Fruit fly (Drosophila melanogaster): ENCODE results near the gene Rad9.

Rad9 gene

dm6 chr3L:18898770-18899278 is 26.5 kb upstream of the Rad9 start, which contains the start of gene RpL26:
RpL26 (plus strand) TSS chr3L:18898875.
- no peak for TF ChIP-seq net (GFP tag; optimal IDR thresholded peaks at IDR 0.05)
- peak; percentile 57 for TF ChIP-seq CG34406 (GFP tag; optimal IDR thresholded peaks at IDR 0.05)
- peak; percentile 63 for TF ChIP-seq cyc (GFP tag; optimal IDR thresholded peaks at IDR 0.05)
- peak; percentile 52 for TF ChIP-seq acj6 (GFP tag; optimal IDR thresholded peaks at IDR 0.05)
- TF ChIP-seq CG9139 (GFP tag; optimal IDR thresholded peaks at IDR 0.05) = no peak
- TF ChIP-seq Hr39 (GFP tag; optimal IDR thresholded peaks at IDR 0.05) = peak; percentile 86
- no peak for TF ChIP-seq Eip93F (GFP tag; optimal IDR thresholded peaks at IDR 0.05)
- peak; percentile 81 for TF ChIP-seq esn (GFP tag; optimal IDR thresholded peaks at IDR 0.05)
- TF ChIP-seq CG8319 (GFP tag; optimal IDR thresholded peaks at IDR 0.05) = peak; percentile 45
- peak; percentile 77 for TF ChIP-seq Ets21C (GFP tag; optimal IDR thresholded peaks at IDR 0.05)
- peak; percentile 68 for TF ChIP-seq CG10631 (GFP tag; optimal IDR thresholded peaks at IDR 0.05)
- TF ChIP-seq Lpt (GFP tag; optimal IDR thresholded peaks at IDR 0.05) = no peak
- TF ChIP-seq CG31627 (GFP tag; optimal IDR thresholded peaks at IDR 0.05) = peak; percentile 86
- peak; percentile 55 for TF ChIP-seq Sox15 (GFP tag; optimal IDR thresholded peaks at IDR 0.05)
- TF ChIP-seq Blimp-1 (GFP tag; optimal IDR thresholded peaks at IDR 0.05) = peak; percentile 27
- no peak for TF ChIP-seq CG6808 (GFP tag; optimal IDR thresholded peaks at IDR 0.05)
- peak; percentile 80 for TF ChIP-seq CG6854 (GFP tag; optimal IDR thresholded peaks at IDR 0.05)
- peak; percentile 50 for TF ChIP-seq CG6792 (GFP tag; optimal IDR thresholded peaks at IDR 0.05)
- peak; percentile 50 for TF ChIP-seq CG11902 (GFP tag; optimal IDR thresholded peaks at IDR 0.05)
- TF ChIP-seq dsx (GFP tag; optimal IDR thresholded peaks at IDR 0.05; ENCODE audit: poor library complexity, severe bottlenecking) = peak; percentile 14
- 0 out of 2 replicates have a peak, but pooled peaks have one; percentile 14 for TF ChIP-seq Gug (GFP tag; IDR thresholded peaks at IDR 0.05)
- no peak for TF ChIP-seq Eip75B (GFP tag; optimal IDR thresholded peaks at IDR 0.05)
- TF ChIP-seq topi (GFP tag; optimal IDR thresholded peaks at IDR 0.05) = peak; percentile 68
- peak; percentile 60; the same call in 1 of the 3 replicates for TF ChIP-seq eg (GFP tag; IDR thresholded peaks at IDR 0.05)
- TF ChIP-seq Eip78C (GFP tag) = peak; percentile 79
- TF ChIP-seq Ets96B (tag; optimal IDR thresholded peaks at IDR 0.05) = peak; percentile 25
- no peak for TF ChIP-seq CG1621 (tag; optimal IDR thresholded peaks at IDR 0.05)
- TF ChIP-seq CG11294 (GFP tag; IDR thresholded peaks at IDR 0.05) = peak; percentile 41; the same call in 1 of the 2 replicates
- TF ChIP-seq Sox14 (GFP tag; optimal IDR thresholded peaks at IDR 0.05) = peak; percentile 70
- peak; percentile 58; the same call in 2 of the 3 replicates for TF ChIP-seq CG6163 (GFP tag; IDR thresholded peaks at IDR 0.05)
- TF ChIP-seq fd59A (GFP tag; optimal IDR thresholded peaks at IDR 0.05) = peak; percentile 45
- TF ChIP-seq lz (GFP tag; optimal IDR thresholded peaks at IDR 0.05) = peak; percentile 83
- peak; percentile 60 for TF ChIP-seq CG3032 (tag; optimal IDR thresholded peaks at IDR 0.05)
- TF ChIP-seq achi (GFP tag; optimal IDR thresholded peaks at IDR 0.05) = peak; percentile 100

- TF ChIP-seq CG6808 (GFP tag; optimal IDR thresholded peaks at IDR 0.05) (no peak), CG34406 (GFP tag; optimal IDR thresholded peaks at IDR 0.05) (no peak), CG8319 (GFP tag; optimal IDR thresholded peaks at IDR 0.05) (no peak), Lpt (GFP tag; optimal IDR thresholded peaks at IDR 0.05) (no peak), net (GFP tag; optimal IDR thresholded peaks at IDR 0.05) (peak; percentile 22), CG8632 (GFP tag; optimal IDR thresholded peaks at IDR 0.05) (no peak), Eip93F (GFP tag; optimal IDR thresholded peaks at IDR 0.05) (no peak), OdsH (GFP tag; optimal IDR thresholded peaks at IDR 0.05) (no peak), CG6163 (GFP tag; IDR thresholded peaks at IDR 0.05) (peak; percentile 57; the same call in 1 of the 3 replicates), Sox102F (GFP tag; optimal IDR thresholded peaks at IDR 0.05) (no peak), dac (GFP tag; optimal IDR thresholded peaks at IDR 0.05) (no peak), Hr38 (GFP tag; optimal IDR thresholded peaks at IDR 0.05) (no peak), Hr39 (GFP tag; optimal IDR thresholded peaks at IDR 0.05) (no peak), CG16779 (tag; optimal IDR thresholded peaks at IDR 0.05) (no peak), CG15336 (GFP tag; IDR thresholded peaks at IDR 0.05) (peak; percentile 49; the same call in 1 of the 2 replicates), Ets96B (tag; optimal IDR thresholded peaks at IDR 0.05) (no peak), vri (GFP tag; optimal IDR thresholded peaks at IDR 0.05) (peak; percentile 73), Blimp-1 (GFP tag; optimal IDR thresholded peaks at IDR 0.05) (no peak), Met (GFP tag; optimal IDR thresholded peaks at IDR 0.05) (no peak), svp (GFP tag) (no peak), esn (GFP tag; optimal IDR thresholded peaks at IDR 0.05) (peak; percentile 26), dsx (GFP tag; optimal IDR thresholded peaks at IDR 0.05; ENCODE audit: poor library complexity, severe bottlenecking) (peak; percentile 25), CG10631 (GFP tag; optimal IDR thresholded peaks at IDR 0.05) (no peak), fd59A (GFP tag; optimal IDR thresholded peaks at IDR 0.05) (no peak), Eip78C (GFP tag) (peak; percentile 78), cyc (GFP tag; optimal IDR thresholded peaks at IDR 0.05) (no peak), lz (GFP tag; optimal IDR thresholded peaks at IDR 0.05) (no peak), fd85E (GFP tag; optimal IDR thresholded peaks at IDR 0.05) (no peak), salr (GFP tag; optimal IDR thresholded peaks at IDR 0.05) (no peak), CG11294 (GFP tag; IDR thresholded peaks at IDR 0.05) (no peak), topi (GFP tag; optimal IDR thresholded peaks at IDR 0.05) (no peak), CG9139 (GFP tag; optimal IDR thresholded peaks at IDR 0.05) (peak; percentile 28), CG31627 (GFP tag; optimal IDR thresholded peaks at IDR 0.05) (no peak), Smox (GFP tag; optimal IDR thresholded peaks at IDR 0.05) (no peak), Ets21C (GFP tag; optimal IDR thresholded peaks at IDR 0.05) (no peak)
Measured at dm6 chr3L:18898086-18898470, 25.7 kb upstream of the Rad9 start, which contains the start of gene CG3902. CG3902 (minus strand) TSS chr3L:18898293.
